Worm (Caenorhabditis elegans): ENCODE data around the gene rmd-6.
A peak's percentile ranks its signal among the peaks of the same experiment; 100 is the strongest.

The rmd-6 gene

DNA sequence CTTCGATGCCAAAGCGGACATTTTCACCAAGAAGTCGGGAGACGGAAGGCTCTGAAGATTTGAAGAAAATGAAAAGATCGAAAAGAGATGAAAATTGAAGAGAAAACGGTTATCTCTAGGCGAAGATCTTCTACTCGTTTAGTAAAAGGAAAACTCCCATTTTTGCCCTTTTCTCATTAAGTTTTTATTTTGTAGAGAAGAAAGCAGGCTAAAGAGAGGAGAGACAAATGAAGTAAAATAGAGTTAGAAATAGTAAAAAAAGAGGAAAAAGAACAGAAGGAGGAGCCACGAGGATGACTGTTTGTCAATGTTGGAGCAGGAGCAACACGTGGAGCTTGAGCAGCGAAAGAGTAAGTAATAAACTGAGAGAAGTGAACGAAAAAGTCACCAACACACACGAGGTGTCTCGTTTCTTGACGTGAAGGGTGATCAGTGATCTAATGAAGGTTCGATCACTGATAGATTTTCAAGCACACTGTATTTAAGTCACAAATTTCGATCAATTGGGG is 20.2 kb downstream of the rmd-6 start, which contains the start of gene ivd-1 (continued):
- no peak for TF ChIP-seq aha-1 (tag; optimal IDR thresholded peaks at IDR 0.05)
- no peak for TF ChIP-seq ceh-63 (GFP tag; optimal IDR thresholded peaks at IDR 0.05)
- no peak for TF ChIP-seq nhr-84 (tag; optimal IDR thresholded peaks at IDR 0.05)
- no peak for TF ChIP-seq pax-3 (tag; optimal IDR thresholded peaks at IDR 0.05)
- TF ChIP-seq blmp-1 (tag; optimal IDR thresholded peaks at IDR 0.05): peak; percentile 86
- no peak for TF ChIP-seq unc-130 (tag; optimal IDR thresholded peaks at IDR 0.05)
- peak; percentile 51 for TF ChIP-seq lin-14 (GFP tag; optimal IDR thresholded peaks at IDR 0.05)
- no peak for TF ChIP-seq mab-9 (GFP tag; IDR thresholded peaks at IDR 0.05)
- TF ChIP-seq nhr-71 (tag; optimal IDR thresholded peaks at IDR 0.05): peak; percentile 49
- no peak for TF ChIP-seq unc-62 (GFP tag; optimal IDR thresholded peaks at IDR 0.05)
- TF ChIP-seq vab-15 (tag; optimal IDR thresholded peaks at IDR 0.05): no peak
- TF ChIP-seq ces-1 (GFP tag; optimal IDR thresholded peaks at IDR 0.05): no peak
- no peak for TF ChIP-seq irx-1 (tag; optimal IDR thresholded peaks at IDR 0.05)
- no peak for TF ChIP-seq tbx-2 (tag; optimal IDR thresholded peaks at IDR 0.05)
- peak in 1 of 2 experiments; percentile 81 for TF ChIP-seq mdl-1 (tag; optimal IDR thresholded peaks at IDR 0.05)
- no peak for TF ChIP-seq lin-15B (tag; optimal IDR thresholded peaks at IDR 0.05)
- no peak for TF ChIP-seq efl-1 (optimal IDR thresholded peaks at IDR 0.05)
- TF ChIP-seq efl-1 (GFP tag; optimal IDR thresholded peaks at IDR 0.05 in 1 of 2): peak in 1 of 2 experiments; percentile 85
- no peak for TF ChIP-seq fkh-10 (GFP tag; optimal IDR thresholded peaks at IDR 0.05)
- TF ChIP-seq hlh-17 (GFP tag; optimal IDR thresholded peaks at IDR 0.05; ENCODE audit: borderline replicate concordance): no peak
- peak; percentile 18 for TF ChIP-seq mep-1 (tag; optimal IDR thresholded peaks at IDR 0.05)
- no peak for TF ChIP-seq xbp-1 (tag; optimal IDR thresholded peaks at IDR 0.05)
- no peak for TF ChIP-seq ama-1 (optimal IDR thresholded peaks at IDR 0.05)

DNA sequence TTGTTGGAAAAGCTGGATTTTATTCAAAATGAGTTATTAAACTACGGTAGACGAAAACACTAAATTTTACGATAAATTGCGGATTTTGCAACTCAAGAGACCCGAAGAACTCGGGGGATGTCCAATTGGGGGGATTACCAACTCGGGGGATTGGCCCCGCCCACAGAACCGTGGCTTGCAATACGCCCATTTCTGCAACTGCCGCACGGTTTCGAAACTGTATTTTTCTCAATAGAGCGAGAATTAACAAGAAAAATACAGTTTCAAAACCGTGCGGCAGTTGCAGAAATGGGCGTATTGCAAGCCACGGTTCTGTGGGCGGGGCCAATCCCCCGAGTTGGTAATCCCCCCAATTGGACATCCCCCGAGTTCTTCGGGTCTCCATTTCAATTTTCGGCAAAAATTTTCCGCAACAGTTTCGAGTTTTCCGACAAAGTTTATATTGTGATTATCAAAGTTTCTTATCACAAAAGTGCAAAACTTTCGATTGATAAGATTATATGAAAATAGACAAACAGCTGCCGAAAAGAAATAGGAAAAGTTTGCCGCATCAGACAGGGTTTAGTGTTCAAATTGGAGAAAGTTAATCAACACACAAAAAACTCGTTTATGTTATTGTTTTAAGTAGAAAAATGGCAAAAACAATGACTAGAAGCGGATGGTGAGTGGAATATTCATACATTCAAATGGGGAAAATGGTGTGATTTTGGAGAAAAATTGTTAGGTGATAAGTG is 21.3 kb downstream of the rmd-6 start:
- TF ChIP-seq grh-1 (GFP tag; IDR thresholded peaks at IDR 0.05) (peak; percentile 36; the same call in 1 of the 2 replicates), elt-3 (tag; optimal IDR thresholded peaks at IDR 0.05) (peak in 1 of 6 experiments; percentile 52), dpl-1 (GFP tag; optimal IDR thresholded peaks at IDR 0.05) (peak in 2 of 3 experiments; percentile 13 to 29), swsn-7 (tag; optimal IDR thresholded peaks at IDR 0.05) (peak; percentile 45), lin-35 (GFP tag; optimal IDR thresholded peaks at IDR 0.05) (peak in 1 of 2 experiments; percentile 19), efl-1 (optimal IDR thresholded peaks at IDR 0.05) (peak in 1 of 2 experiments; percentile 20), efl-1 (GFP tag; optimal IDR thresholded peaks at IDR 0.05 in 1 of 2) (peak in 1 of 2 experiments; percentile 89), nhr-71 (tag; optimal IDR thresholded peaks at IDR 0.05) (peak; percentile 36), nhr-85 (tag) (peak; percentile 54), xbp-1 (tag; optimal IDR thresholded peaks at IDR 0.05) (peak; percentile 14), nhr-19 (GFP tag; conservative IDR thresholded peaks at IDR 0.05) (peak; percentile 53), snu-23 (GFP tag; optimal IDR thresholded peaks at IDR 0.05) (peak; percentile 38), elt-2 (tag; optimal IDR thresholded peaks at IDR 0.05) (peak; percentile 68), isw-1 (GFP tag; IDR thresholded peaks at IDR 0.05) (peak; percentile 28), tbx-2 (tag; optimal IDR thresholded peaks at IDR 0.05) (peak; percentile 25), lin-14 (GFP tag; optimal IDR thresholded peaks at IDR 0.05) (peak; percentile 15), nhr-90 (tag; optimal IDR thresholded peaks at IDR 0.05; ENCODE audit: poor library complexity) (peak; percentile 60), lsy-2 (tag; optimal IDR thresholded peaks at IDR 0.05) (peak; percentile 66 to 96), blmp-1 (tag; optimal IDR thresholded peaks at IDR 0.05) (peak; percentile 63), C16A3.4 (tag; optimal IDR thresholded peaks at IDR 0.05) (peak; percentile 23), nhr-20 (tag; optimal IDR thresholded peaks at IDR 0.05) (peak; percentile 29), lir-3 (tag; optimal IDR thresholded peaks at IDR 0.05; ENCODE audit: poor library complexity) (peak; percentile 7), jun-1 (tag; optimal IDR thresholded peaks at IDR 0.05) (peak; percentile 13), mab-9 (GFP tag; IDR thresholded peaks at IDR 0.05) (0 out of 2 replicates have a peak, but pooled peaks have one; percentile 20), nhr-47 (tag; optimal IDR thresholded peaks at IDR 0.05) (peak; percentile 47), F16B12.6 (tag; optimal IDR thresholded peaks at IDR 0.05) (peak; percentile 72)
